Worm (Caenorhabditis elegans): Measurements from ENCODE around the gene yif-1.
"Not testable (repeated sequence)": the region's sequence is repeated elsewhere in the genome, so short reads cannot be mapped to it uniquely, and the experiment has no call there.

- not testable (repeated sequence) for TF ChIP-seq lsy-2 (tag; optimal IDR thresholded peaks at IDR 0.05); zag-1 (tag; optimal IDR thresholded peaks at IDR 0.05); Y116A8C.19 (tag; optimal IDR thresholded peaks at IDR 0.05; ENCODE audit: borderline replicate concordance)
Observed at ce11 chrV:10049192-10049816, 5.4 kb downstream of the yif-1 start.

Data from whole organism, L1 larva.